Fruit fly (Drosophila melanogaster) whole organism, adult: Measurements from ENCODE around the gene CG3071.

Experiments used
- Mnt ChIP-seq: fragments of 200-800 bp; sonication (Bioruptor generic); optimal IDR thresholded peaks from 2 replicates; lab custom pipeline; 2016; ENCODE audit warnings: missing biosample characterization, mild to moderate bottlenecking, missing genetic modification characterization
- bab1 ChIP-seq: fragments of 200-800 bp; sonication (Bioruptor generic); optimal IDR thresholded peaks from 3 replicates; lab custom pipeline; 2019; ENCODE audit warnings: missing biosample characterization, mild to moderate bottlenecking, missing genetic modification characterization, moderate library complexity
- cic ChIP-seq: fragments of 200-800 bp; sonication (Bioruptor generic); optimal IDR thresholded peaks from 2 replicates; lab custom pipeline; 2017; ENCODE audit warnings: missing biosample characterization, mild to moderate bottlenecking, missing genetic modification characterization, moderate library complexity
- kay ChIP-seq: fragments of 200-800 bp; sonication (Bioruptor generic); peaks from one replicate; lab custom pipeline; 2016; ENCODE audit warnings: missing biosample characterization, missing genetic modification characterization, borderline replicate concordance

dm6 chrX:2219899-2220298 lies 42.7 kb upstream of the CG3071 start:
- TF ChIP-seq bab1 (GFP tag; lab: Kevin White, UChicago), result no peak
- no peak for TF ChIP-seq Mnt (GFP tag; lab: Kevin White, UChicago)
- TF ChIP-seq kay (GFP tag; lab: Kevin White, UChicago), result no peak
- no peak for TF ChIP-seq cic (GFP tag; lab: Kevin White, UChicago)
